Worm (Caenorhabditis elegans): ENCODE measurements around the gene str-40.
"Not testable (repeated sequence)": the region's sequence is repeated elsewhere in the genome, so short reads cannot be mapped to it uniquely, and the experiment has no call there.

Gene str-40

ce11 chrV:3080792-3081191 is 11.8 kb upstream of the str-40 start, which contains the start of gene srt-5:
Gene srt-5 (minus strand): TSS chrV:3080892.
- peak in 1 of 2 experiments; percentile 61 for TF ChIP-seq unc-62 (GFP tag; optimal IDR thresholded peaks at IDR 0.05 in 1 of 2)
- no peak for TF ChIP-seq unc-62 (tag; optimal IDR thresholded peaks at IDR 0.05)
- no peak for TF ChIP-seq sdz-12 (GFP tag; optimal IDR thresholded peaks at IDR 0.05)
- TF ChIP-seq F44E2.7 (GFP tag; IDR thresholded peaks at IDR 0.05) = no peak
- no peak for TF ChIP-seq fos-1 (tag; optimal IDR thresholded peaks at IDR 0.05)
- TF ChIP-seq nhr-42 (GFP tag; IDR thresholded peaks at IDR 0.05) = no peak
- TF ChIP-seq aha-1 (tag) = no peak
- TF ChIP-seq mdt-29 (GFP tag; IDR thresholded peaks at IDR 0.05) = no peak

- no peak for TF ChIP-seq lin-29 (GFP tag; IDR thresholded peaks at IDR 0.05)
Observed at ce11 chrV:3071548-3071947, 2.5 kb upstream of the str-40 start, which contains the start of gene C50H11.13. Gene C50H11.13 (minus strand): TSS chrV:3071648.

- TF ChIP-seq lin-39 (tag; optimal IDR thresholded peaks at IDR 0.05) (no peak), unc-62 (GFP tag; optimal IDR thresholded peaks at IDR 0.05 in 1 of 2) (peak in 1 of 2 experiments; percentile 11), unc-62 (tag; optimal IDR thresholded peaks at IDR 0.05) (no peak)
Observed at ce11 chrV:3065928-3066327, 3.1 kb downstream of the str-40 start, which contains the start of gene srh-185. Gene srh-185 (plus strand): TSS chrV:3066228.

- not testable (repeated sequence) for TF ChIP-seq daf-12 (tag; optimal IDR thresholded peaks at IDR 0.05); aha-1 (tag); F44E2.7 (GFP tag; IDR thresholded peaks at IDR 0.05)
Observed at ce11 chrV:3064418-3064817, 4.6 kb downstream of the str-40 start, which contains the start of gene srt-16. Gene srt-16 (minus strand): TSS chrV:3064518.

- TF ChIP-seq php-3 (GFP tag; IDR thresholded peaks at IDR 0.05) (no peak), lin-38 (GFP tag; IDR thresholded peaks at IDR 0.05) (no peak), duxl-1 (tag; optimal IDR thresholded peaks at IDR 0.05; ENCODE audit: poor library complexity) (no peak), mxl-3 (GFP tag; optimal IDR thresholded peaks at IDR 0.05) (no peak), ceh-20 (GFP tag; IDR thresholded peaks at IDR 0.05) (no peak), T26A8.4 (GFP tag; IDR thresholded peaks at IDR 0.05) (no peak), fos-1 (tag; optimal IDR thresholded peaks at IDR 0.05) (no peak), Y5F2A.4 (GFP tag; optimal IDR thresholded peaks at IDR 0.05) (no peak), lin-1 (GFP tag; IDR thresholded peaks at IDR 0.05) (no peak), ceh-82 (tag; optimal IDR thresholded peaks at IDR 0.05) (no peak), aha-1 (tag) (no peak), lir-3 (tag; optimal IDR thresholded peaks at IDR 0.05) (no peak), lin-13 (GFP tag; optimal IDR thresholded peaks at IDR 0.05) (no peak), rbr-2 (tag; optimal IDR thresholded peaks at IDR 0.05) (no peak), ceh-28 (tag; optimal IDR thresholded peaks at IDR 0.05) (no peak), tra-1 (GFP tag; IDR thresholded peaks at IDR 0.05) (no peak), D1046.2 (GFP tag; IDR thresholded peaks at IDR 0.05) (no peak), nhr-237 (tag; optimal IDR thresholded peaks at IDR 0.05) (no peak), F44E2.7 (GFP tag; IDR thresholded peaks at IDR 0.05) (no peak), mes-2 (tag; optimal IDR thresholded peaks at IDR 0.05; ENCODE audit: poor library complexity, severe bottlenecking) (no peak)
Observed at ce11 chrV:3062078-3062477, 6.9 kb downstream of the str-40 start, which contains the start of gene srt-15. Gene srt-15 (minus strand): TSS chrV:3062178.

- TF ChIP-seq aha-1 (tag) (peak; percentile 24), nhr-48 (tag; optimal IDR thresholded peaks at IDR 0.05) (no peak), ctbp-1 (GFP tag; IDR thresholded peaks at IDR 0.05) (no peak), daf-8 (GFP tag; IDR thresholded peaks at IDR 0.05) (no peak)
Observed at ce11 chrV:3058996-3059395, 10.0 kb downstream of the str-40 start, which contains the start of gene str-244. Gene str-244 (minus strand): TSS chrV:3059096.
